Fruit fly (Drosophila melanogaster): ENCODE measurements around the gene CG9389.
A peak's percentile ranks its signal among the peaks of the same experiment; 100 is the strongest.

The CG9389 gene

DNA sequence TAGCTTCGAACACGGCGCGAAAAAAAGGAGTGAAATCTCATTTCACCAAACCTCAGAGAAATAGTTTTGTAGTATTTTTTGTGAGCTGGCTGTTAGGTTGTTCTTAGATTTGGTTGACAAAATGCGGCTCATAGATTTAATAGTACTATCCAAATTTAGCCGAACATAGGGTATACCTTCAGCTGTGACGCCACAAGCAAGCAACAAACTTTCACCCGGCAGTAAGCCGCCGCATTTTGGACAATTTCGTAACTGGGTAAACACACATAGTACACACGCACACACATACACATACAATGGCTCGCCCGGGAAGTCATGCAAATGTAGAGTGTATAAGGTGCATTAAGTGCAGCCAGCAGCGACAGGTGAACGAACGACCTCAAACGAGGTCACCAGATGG, 11.1 kb downstream of the CG9389 start (continued):
- no peak for TF ChIP-seq CG11294 (GFP tag; IDR thresholded peaks at IDR 0.05)
- no peak for TF ChIP-seq Lpt (GFP tag; optimal IDR thresholded peaks at IDR 0.05)
- peak; percentile 47 for TF ChIP-seq CG6276 (GFP tag; optimal IDR thresholded peaks at IDR 0.05)
- TF ChIP-seq Ets21C (GFP tag; optimal IDR thresholded peaks at IDR 0.05): no peak
- TF ChIP-seq Eip93F (GFP tag; optimal IDR thresholded peaks at IDR 0.05): no peak
- TF ChIP-seq topi (GFP tag; optimal IDR thresholded peaks at IDR 0.05): no peak
- peak; percentile 84 for TF ChIP-seq CG32006 (GFP tag; optimal IDR thresholded peaks at IDR 0.05)
- no peak for TF ChIP-seq CG8632 (GFP tag; optimal IDR thresholded peaks at IDR 0.05)
- TF ChIP-seq CG1621 (tag; optimal IDR thresholded peaks at IDR 0.05): no peak
- no peak for TF ChIP-seq CG6792 (GFP tag; optimal IDR thresholded peaks at IDR 0.05)
- TF ChIP-seq vri (GFP tag; optimal IDR thresholded peaks at IDR 0.05): no peak
- TF ChIP-seq Ets96B (tag; optimal IDR thresholded peaks at IDR 0.05): no peak
- TF ChIP-seq CG10669 (GFP tag; optimal IDR thresholded peaks at IDR 0.05): no peak
- TF ChIP-seq CG10631 (GFP tag; optimal IDR thresholded peaks at IDR 0.05): no peak
- TF ChIP-seq CG16779 (tag; optimal IDR thresholded peaks at IDR 0.05): no peak
- TF ChIP-seq Blimp-1 (GFP tag; optimal IDR thresholded peaks at IDR 0.05): no peak
- peak; percentile 55 for TF ChIP-seq dac (GFP tag; optimal IDR thresholded peaks at IDR 0.05)
- TF ChIP-seq Sox15 (GFP tag; optimal IDR thresholded peaks at IDR 0.05): no peak
- TF ChIP-seq OdsH (GFP tag; optimal IDR thresholded peaks at IDR 0.05): peak; percentile 46
- no peak for TF ChIP-seq Smox (GFP tag; optimal IDR thresholded peaks at IDR 0.05)
- no peak for TF ChIP-seq CG31627 (GFP tag; optimal IDR thresholded peaks at IDR 0.05)
- TF ChIP-seq CG11762 (GFP tag; optimal IDR thresholded peaks at IDR 0.05; ENCODE audit: insufficient read depth): no peak
- no peak for TF ChIP-seq fd85E (GFP tag; optimal IDR thresholded peaks at IDR 0.05)
- TF ChIP-seq acj6 (GFP tag; optimal IDR thresholded peaks at IDR 0.05): no peak
- peak; percentile 1 for TF ChIP-seq CG7368 (GFP tag; optimal IDR thresholded peaks at IDR 0.05)

DNA sequence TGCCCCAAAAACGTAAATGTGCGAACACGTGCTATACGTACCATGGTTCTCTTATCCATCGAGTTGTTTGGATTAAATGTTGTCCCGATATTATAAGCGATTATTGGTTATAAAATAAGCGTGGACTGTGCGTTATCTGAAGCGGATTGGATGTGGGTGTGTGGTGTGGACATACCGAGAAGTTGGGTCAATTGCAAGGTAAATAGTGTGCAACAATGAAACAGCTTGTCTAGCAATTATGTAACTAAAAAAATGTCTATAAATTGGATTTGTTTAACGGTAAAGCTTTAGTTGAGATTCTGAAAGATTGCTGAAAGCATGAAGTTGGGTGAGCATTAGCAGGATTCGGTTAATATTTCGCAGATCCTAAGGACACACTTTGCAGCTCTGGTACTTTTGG, 12.6 kb downstream of the CG9389 start, which contains the start of gene CG43218:
CG43218 (plus strand) TSS at position 290 of the 400 bp plus-strand sequence.
- TF ChIP-seq CG11902 (GFP tag; optimal IDR thresholded peaks at IDR 0.05) (no peak), dsx (GFP tag; optimal IDR thresholded peaks at IDR 0.05; ENCODE audit: poor library complexity, severe bottlenecking) (peak; percentile 45), Eip78C (GFP tag) (peak; percentile 65), CG6808 (GFP tag; optimal IDR thresholded peaks at IDR 0.05) (no peak)

DNA sequence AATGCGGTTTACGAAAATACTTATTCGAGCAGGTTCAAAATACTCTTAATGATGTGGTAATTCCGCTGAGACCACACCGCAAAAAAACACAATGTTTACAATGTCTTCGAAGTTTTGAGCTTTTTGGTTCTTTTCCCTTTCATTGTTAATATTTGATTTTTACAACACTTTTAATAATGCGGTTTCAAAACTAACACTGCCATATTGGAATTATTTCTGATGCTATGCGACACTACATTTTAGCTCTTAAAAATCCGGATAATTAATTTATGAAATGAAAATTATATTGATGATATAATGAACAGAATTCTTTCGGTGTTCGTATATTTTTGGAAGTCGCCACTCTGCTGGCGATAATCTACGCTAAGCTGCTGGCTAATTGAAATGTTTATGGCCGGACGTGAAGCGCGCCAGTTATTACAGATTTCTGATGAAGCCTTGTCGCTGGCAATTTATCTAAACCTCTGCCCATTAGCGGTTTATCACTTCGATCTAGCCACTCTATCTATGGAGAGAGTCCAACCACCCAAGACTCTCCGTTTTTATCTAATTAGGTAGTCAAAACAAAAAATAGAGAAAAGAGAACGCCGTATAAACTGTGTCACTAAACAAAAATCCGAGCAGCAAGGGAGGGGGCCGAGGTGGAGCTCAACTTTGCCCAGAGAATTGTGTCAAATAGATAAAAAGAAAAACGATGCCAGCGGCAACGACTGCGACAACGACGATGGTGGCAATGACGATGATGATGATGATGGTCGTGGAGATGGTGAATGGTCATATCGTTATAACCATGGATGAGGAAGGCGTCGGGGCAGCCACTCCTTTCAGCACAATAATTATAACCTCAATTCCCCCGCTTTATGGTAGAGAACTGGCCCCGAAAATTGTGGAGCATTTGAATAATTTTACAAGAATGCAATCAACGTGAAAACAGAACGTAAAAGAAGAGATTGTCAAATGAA, 14.0 kb downstream of the CG9389 start:
- TF ChIP-seq CG8632 (GFP tag; optimal IDR thresholded peaks at IDR 0.05): no peak
- TF ChIP-seq pdm3 (GFP tag; optimal IDR thresholded peaks at IDR 0.05): no peak
- no peak for TF ChIP-seq CG8119 (GFP tag; IDR thresholded peaks at IDR 0.05)
- TF ChIP-seq Hr4 (GFP tag; optimal IDR thresholded peaks at IDR 0.05): no peak
- no peak for TF ChIP-seq acj6 (GFP tag; optimal IDR thresholded peaks at IDR 0.05)
- peak; percentile 20 for TF ChIP-seq lz (GFP tag; optimal IDR thresholded peaks at IDR 0.05)
- TF ChIP-seq Lpt (GFP tag; optimal IDR thresholded peaks at IDR 0.05): no peak
- TF ChIP-seq vri (GFP tag; optimal IDR thresholded peaks at IDR 0.05): peak; percentile 38
- TF ChIP-seq dac (GFP tag; optimal IDR thresholded peaks at IDR 0.05): no peak
- no peak for TF ChIP-seq Sox14 (GFP tag; optimal IDR thresholded peaks at IDR 0.05)
- TF ChIP-seq CG11294 (GFP tag; IDR thresholded peaks at IDR 0.05): no peak
- TF ChIP-seq Sox15 (GFP tag; optimal IDR thresholded peaks at IDR 0.05): no peak
- TF ChIP-seq Gug (GFP tag; IDR thresholded peaks at IDR 0.05): no peak
- TF ChIP-seq achi (GFP tag; optimal IDR thresholded peaks at IDR 0.05): no peak
- TF ChIP-seq CG11902 (GFP tag; optimal IDR thresholded peaks at IDR 0.05): no peak
- TF ChIP-seq CG6163 (GFP tag; IDR thresholded peaks at IDR 0.05): no peak
- TF ChIP-seq eg (GFP tag; IDR thresholded peaks at IDR 0.05): no peak
- TF ChIP-seq Blimp-1 (GFP tag; optimal IDR thresholded peaks at IDR 0.05): peak; percentile 30
- TF ChIP-seq Smox (GFP tag; optimal IDR thresholded peaks at IDR 0.05): peak; percentile 30
- TF ChIP-seq topi (GFP tag; optimal IDR thresholded peaks at IDR 0.05): peak; percentile 56
- no peak for TF ChIP-seq CG34406 (GFP tag; optimal IDR thresholded peaks at IDR 0.05)
- no peak for TF ChIP-seq CG3032 (tag; optimal IDR thresholded peaks at IDR 0.05)
- TF ChIP-seq dsx (GFP tag; optimal IDR thresholded peaks at IDR 0.05; ENCODE audit: poor library complexity, severe bottlenecking): no peak
- TF ChIP-seq CG4318 (GFP tag; optimal IDR thresholded peaks at IDR 0.05): no peak
- TF ChIP-seq CG31627 (GFP tag; optimal IDR thresholded peaks at IDR 0.05): peak; percentile 15
- TF ChIP-seq CG15336 (GFP tag; IDR thresholded peaks at IDR 0.05): no peak
- no peak for TF ChIP-seq CG6276 (GFP tag; optimal IDR thresholded peaks at IDR 0.05)
- no peak for TF ChIP-seq salr (GFP tag; optimal IDR thresholded peaks at IDR 0.05)
- TF ChIP-seq Hr39 (GFP tag; optimal IDR thresholded peaks at IDR 0.05): peak; percentile 22
- no peak for TF ChIP-seq fd59A (GFP tag; optimal IDR thresholded peaks at IDR 0.05)
- no peak for TF ChIP-seq CG10631 (GFP tag; optimal IDR thresholded peaks at IDR 0.05)
